Worm (Caenorhabditis elegans) whole organism, L1 larva: ENCODE measurements around the gene ssq-1.

Experiments used
- ama-1 ChIP-seq: fragments of 150-350 bp; optimal IDR thresholded peaks from 2 replicates; lab custom pipeline; 2014
- egl-27 ChIP-seq, 2 experiments: fragments of 150-350 bp in 1 of 2; sonication (generic microtip); optimal IDR thresholded peaks; 3 replicates each; lab custom pipeline; 2017 to 2018; ENCODE audit warnings: missing biosample characterization in 2 of 2, missing genetic modification characterization in 2 of 2, missing genetic modification reagents in 2 of 2
- fkh-10 ChIP-seq: sonication (generic microtip); optimal IDR thresholded peaks from 2 replicates; lab custom pipeline; 2017; ENCODE audit warnings: missing biosample characterization, missing genetic modification reagents, missing genetic modification characterization
- lsy-2 ChIP-seq, 2 experiments: fragments of 150-350 bp; optimal IDR thresholded peaks; 2 replicates each; lab custom pipeline; 2014; ENCODE audit warnings: missing biosample characterization in 2 of 2, missing genetic modification characterization in 2 of 2
- mep-1 ChIP-seq: fragments of 150-350 bp; optimal IDR thresholded peaks from 2 replicates; lab custom pipeline; 2014; ENCODE audit warnings: missing biosample characterization, missing genetic modification characterization
- pag-3 ChIP-seq: sonication (generic microtip); optimal IDR thresholded peaks from 2 replicates; lab custom pipeline; 2017; ENCODE audit warnings: missing genetic modification characterization, mild to moderate bottlenecking, missing compliant biosample characterization, antibody characterized with exemption, borderline replicate concordance; ENCODE audit not compliant: insufficient read depth
- pax-3 ChIP-seq: fragments of 200-800 bp; sonication (Bioruptor generic); optimal IDR thresholded peaks from 2 replicates; lab custom pipeline; 2018; ENCODE audit warnings: mild to moderate bottlenecking, missing genetic modification characterization, moderate library complexity, missing compliant biosample characterization
- skn-1 ChIP-seq: fragments of 150-350 bp; optimal IDR thresholded peaks from 2 replicates; lab custom pipeline; 2014; ENCODE audit warnings: missing biosample characterization, missing genetic modification characterization
- snpc-4 ChIP-seq: fragments of 150-350 bp; optimal IDR thresholded peaks from 2 replicates; lab custom pipeline; 2014; ENCODE audit warnings: missing biosample characterization, missing genetic modification characterization
- sup-37 ChIP-seq: fragments of 200-800 bp; sonication (Bioruptor generic); optimal IDR thresholded peaks from 2 replicates; lab custom pipeline; 2018; ENCODE audit warnings: mild to moderate bottlenecking, missing genetic modification characterization, missing compliant biosample characterization
- unc-86 ChIP-seq: sonication (generic microtip); optimal IDR thresholded peaks from 2 replicates; lab custom pipeline; 2016; ENCODE audit warnings: missing genetic modification characterization, missing compliant biosample characterization

- TF ChIP-seq sup-37 (GFP tag; lab: Kevin White, UChicago) (no peak), ama-1 (lab: Kevin White, UChicago) (no peak), skn-1 (tag; lab: Kevin White, UChicago) (no peak), pag-3 (tag; lab: Kevin White, UChicago) (no peak), lsy-2 (tag; optimal IDR thresholded peaks at IDR 0.05; lab: Kevin White, UChicago) (no peak), unc-86 (tag; lab: Kevin White, UChicago) (no peak), mep-1 (tag; lab: Kevin White, UChicago) (no peak), egl-27 (tag; optimal IDR thresholded peaks at IDR 0.05; lab: Kevin White, UChicago) (no peak), fkh-10 (GFP tag; lab: Kevin White, UChicago) (no peak), snpc-4 (tag; lab: Kevin White, UChicago) (no peak), pax-3 (tag; lab: Kevin White, UChicago) (no peak)
Measured at ce11 chrIV:9889857-9890256, 37.5 kb downstream of the ssq-1 start, which contains the start of gene ttbk-3.
